Fruit fly (Drosophila melanogaster) whole organism, embryonic: ENCODE results near the gene CG18258.
A peak's percentile ranks its signal among the peaks of the same experiment; 100 is the strongest.

Source experiments
- Ada2b ChIP-seq: fragments of 200-800 bp; sonication (Bioruptor generic); IDR thresholded peaks from 2 replicates; pipeline ENCODE4 v1.3.6; 2022; ENCODE audit warnings: missing biosample characterization, missing genetic modification characterization
- Atf-2 ChIP-seq: fragments of 200-800 bp; sonication (Bioruptor generic); optimal IDR thresholded peaks from 2 replicates; lab custom pipeline; 2016; ENCODE audit warnings: missing biosample characterization, missing genetic modification characterization
- CG10431 ChIP-seq: fragments of 200-800 bp; sonication (Bioruptor generic); optimal IDR thresholded peaks from 3 replicates; lab custom pipeline; 2018; ENCODE audit warnings: missing biosample characterization, mild to moderate bottlenecking, missing genetic modification characterization
- CG10543 ChIP-seq: fragments of 200-800 bp; sonication (Bioruptor generic); optimal IDR thresholded peaks from 3 replicates; lab custom pipeline; 2017; ENCODE audit warnings: missing biosample characterization, mild to moderate bottlenecking, missing genetic modification characterization, moderate library complexity
- CG10654 ChIP-seq: fragments of 200-800 bp; sonication (Bioruptor generic); optimal IDR thresholded peaks from 2 replicates; lab custom pipeline; 2016; ENCODE audit warnings: missing biosample characterization, missing genetic modification characterization
- CG12071 ChIP-seq: fragments of 200-800 bp; sonication (Bioruptor generic); optimal IDR thresholded peaks from 3 replicates; lab custom pipeline; 2018; ENCODE audit warnings: missing biosample characterization, mild to moderate bottlenecking, missing genetic modification characterization
- CG13287 ChIP-seq: fragments of 200-800 bp; sonication (Bioruptor generic); IDR thresholded peaks from 2 replicates; pipeline ENCODE4 v1.3.6; 2022; ENCODE audit warnings: missing biosample characterization, missing genetic modification characterization; ENCODE audit not compliant: partially characterized antibody
- CG14860 ChIP-seq: fragments of 200-800 bp; sonication (Bioruptor generic); IDR thresholded peaks from 3 replicates; pipeline ENCODE4 v1.3.6; 2022; ENCODE audit warnings: missing biosample characterization, missing genetic modification characterization; ENCODE audit not compliant: partially characterized antibody
- CG16863 ChIP-seq: fragments of 200-800 bp; sonication (Bioruptor generic); optimal IDR thresholded peaks from 3 replicates; lab custom pipeline; 2016; ENCODE audit warnings: missing biosample characterization, missing genetic modification characterization
- CG18262 ChIP-seq: fragments of 200-800 bp; optimal IDR thresholded peaks from 3 replicates; lab custom pipeline; 2019; ENCODE audit warnings: missing biosample characterization, mild to moderate bottlenecking, missing genetic modification characterization, moderate library complexity
- CG30403 ChIP-seq: fragments of 200-800 bp; sonication (Bioruptor generic); optimal IDR thresholded peaks from 3 replicates; lab custom pipeline; 2016; ENCODE audit warnings: missing biosample characterization, missing genetic modification characterization
- CG32772 ChIP-seq: fragments of 200-800 bp; sonication (Bioruptor generic); IDR thresholded peaks from 2 replicates; pipeline ENCODE4 v1.3.6; 2022; ENCODE audit warnings: missing biosample characterization, missing genetic modification characterization
- CG33557 ChIP-seq: fragments of 200-800 bp; sonication (Bioruptor generic); optimal IDR thresholded peaks from 2 replicates; lab custom pipeline; 2019; ENCODE audit warnings: missing biosample characterization, mild to moderate bottlenecking, missing genetic modification characterization, moderate library complexity
- CG42726 ChIP-seq: fragments of 200-800 bp; sonication (Bioruptor generic); IDR thresholded peaks from 2 replicates; pipeline ENCODE4 v1.3.6; 2022; ENCODE audit warnings: missing biosample characterization, missing genetic modification characterization; ENCODE audit not compliant: partially characterized antibody
- CG4404 ChIP-seq: fragments of 200-800 bp; sonication (Bioruptor generic); IDR thresholded peaks from 2 replicates; pipeline ENCODE4 v1.3.6; 2022; ENCODE audit warnings: missing biosample characterization, missing genetic modification characterization
- CG5180 ChIP-seq: fragments of 200-800 bp; sonication (Bioruptor generic); optimal IDR thresholded peaks from 3 replicates; lab custom pipeline; 2017; ENCODE audit warnings: missing biosample characterization, missing genetic modification characterization, mild to moderate bottlenecking, moderate library complexity, missing genetic modification reagents
- CHES-1-like ChIP-seq: fragments of 200-800 bp; sonication (Bioruptor generic); optimal IDR thresholded peaks from 2 replicates; lab custom pipeline; 2016; ENCODE audit warnings: missing biosample characterization, missing genetic modification characterization
- D19A ChIP-seq: fragments of 200-800 bp; optimal IDR thresholded peaks from 3 replicates; lab custom pipeline; 2019; ENCODE audit warnings: missing biosample characterization, mild to moderate bottlenecking, missing genetic modification characterization, moderate library complexity
- Dll ChIP-seq: fragments of 200-800 bp; sonication (Bioruptor generic); IDR thresholded peaks from 4 replicates; pipeline ENCODE4 v1.3.6; 2022; ENCODE audit warnings: missing biosample characterization, missing genetic modification characterization; ENCODE audit not compliant: partially characterized antibody
- Eip74EF ChIP-seq, 2 experiments: fragments of 200-800 bp in 1 of 2; fragments of >200 bp in 1 of 2; sonication (Bioruptor generic) in 1 of 2; optimal IDR thresholded peaks; 2 replicates each; lab custom pipeline; 2017 to 2019; ENCODE audit warnings: missing biosample characterization in 2 of 2, missing genetic modification characterization in 2 of 2, mild to moderate bottlenecking in 1 of 2, moderate library complexity in 1 of 2
- Ets65A ChIP-seq: fragments of 200-800 bp; sonication (Bioruptor generic); peaks from one replicate; lab custom pipeline; 2016; ENCODE audit warnings: missing biosample characterization, missing genetic modification characterization
- Fer3 ChIP-seq: fragments of 200-800 bp; sonication (Bioruptor generic); optimal IDR thresholded peaks from 2 replicates; lab custom pipeline; 2018; ENCODE audit warnings: missing biosample characterization, mild to moderate bottlenecking, missing genetic modification characterization, moderate library complexity
- HLHmδ ChIP-seq: fragments of 200-800 bp; sonication (Bioruptor generic); optimal IDR thresholded peaks from 2 replicates; lab custom pipeline; 2018; ENCODE audit warnings: missing biosample characterization, mild to moderate bottlenecking, missing genetic modification characterization, moderate library complexity
- HmgZ ChIP-seq: fragments of 200-800 bp; sonication (Bioruptor generic); optimal IDR thresholded peaks from 2 replicates; lab custom pipeline; 2018; ENCODE audit warnings: missing biosample characterization, mild to moderate bottlenecking, missing genetic modification characterization
- Hr51 ChIP-seq, 2 experiments: fragments of 200-800 bp; sonication (Bioruptor generic); optimal IDR thresholded peaks; 2 replicates in 1 of 2; 3 replicates in 1 of 2; lab custom pipeline; 2016 to 2018; ENCODE audit warnings: missing biosample characterization in 2 of 2, missing genetic modification characterization in 2 of 2, mild to moderate bottlenecking in 1 of 2, moderate library complexity in 1 of 2
- Sry-β ChIP-seq: fragments of 200-800 bp; sonication (Bioruptor generic); optimal IDR thresholded peaks from 2 replicates; lab custom pipeline; 2018; ENCODE audit warnings: missing biosample characterization, mild to moderate bottlenecking, missing genetic modification characterization, moderate library complexity
- Sry-δ ChIP-seq: fragments of 200-800 bp; sonication (Bioruptor generic); optimal IDR thresholded peaks from 2 replicates; lab custom pipeline; 2016; ENCODE audit warnings: missing biosample characterization, missing genetic modification characterization
- ara ChIP-seq: fragments of 200-800 bp; sonication (Bioruptor generic); IDR thresholded peaks from 2 replicates; pipeline ENCODE4 v1.3.6; 2022; ENCODE audit warnings: missing biosample characterization, missing genetic modification characterization
- chn ChIP-seq: fragments of 200-800 bp; sonication (Bioruptor generic); optimal IDR thresholded peaks from 2 replicates; lab custom pipeline; 2016; ENCODE audit warnings: missing biosample characterization, missing genetic modification characterization
- ci ChIP-seq: fragments of 200-800 bp; sonication (Bioruptor generic); IDR thresholded peaks from 3 replicates; pipeline ENCODE4 v1.3.6; 2022; ENCODE audit warnings: missing biosample characterization, missing genetic modification characterization
- croc ChIP-seq: fragments of 200-800 bp; sonication (Bioruptor generic); conservative IDR thresholded peaks from 3 replicates; pipeline ENCODE4 v1.3.6; 2022; ENCODE audit warnings: missing biosample characterization, missing genetic modification characterization
- cwo ChIP-seq: fragments of 200-800 bp; sonication (Bioruptor generic); optimal IDR thresholded peaks from 3 replicates; lab custom pipeline; 2017; ENCODE audit warnings: missing biosample characterization, missing genetic modification characterization, mild to moderate bottlenecking, moderate library complexity, missing genetic modification reagents
- gcm2 ChIP-seq: fragments of 200-800 bp; sonication (Bioruptor generic); optimal IDR thresholded peaks from 2 replicates; lab custom pipeline; 2016; ENCODE audit warnings: missing biosample characterization, missing genetic modification characterization
- grn ChIP-seq: fragments of 200-800 bp; sonication (Bioruptor generic); optimal IDR thresholded peaks from 3 replicates; lab custom pipeline; 2017; ENCODE audit warnings: missing biosample characterization, missing genetic modification characterization
- kni ChIP-seq: fragments of 200-800 bp; sonication (Bioruptor generic); optimal IDR thresholded peaks from 3 replicates; lab custom pipeline; 2017; ENCODE audit warnings: mild to moderate bottlenecking, missing biosample characterization, missing genetic modification reagents, missing genetic modification characterization
- lov ChIP-seq, 2 experiments: fragments of 200-800 bp in 1 of 2; fragments of >200 bp in 1 of 2; sonication (Bioruptor generic) in 1 of 2; IDR thresholded peaks in 1 of 2; optimal IDR thresholded peaks in 1 of 2; 2 replicates in 1 of 2; 3 replicates in 1 of 2; pipeline versions ENCODE4 v1.3.6 to Lab custom; 2017 to 2022; ENCODE audit warnings: missing biosample characterization in 1 of 2, missing genetic modification characterization in 1 of 2
- mam ChIP-seq: fragments of 200-800 bp; sonication (Bioruptor generic); optimal IDR thresholded peaks from 3 replicates; lab custom pipeline; 2016; ENCODE audit warnings: missing biosample characterization, missing genetic modification characterization
- pho ChIP-seq: fragments of 200-800 bp; sonication (Bioruptor generic); optimal IDR thresholded peaks from 2 replicates; lab custom pipeline; 2016; ENCODE audit warnings: missing biosample characterization, missing genetic modification characterization
- prd ChIP-seq, 3 experiments: fragments of >200 bp in 2 of 3; fragments of 200-800 bp in 1 of 3; sonication (Bioruptor generic) in 1 of 3; optimal IDR thresholded peaks in 2 of 3; IDR thresholded peaks in 1 of 3; 2 replicates in 2 of 3; 3 replicates in 1 of 3; pipeline versions ENCODE4 v1.3.6 to Lab custom; 2017 to 2022; ENCODE audit warnings: missing biosample characterization in 1 of 3, missing genetic modification characterization in 1 of 3
- pros ChIP-seq: fragments of 200-800 bp; sonication (Bioruptor generic); optimal IDR thresholded peaks from 3 replicates; lab custom pipeline; 2019; ENCODE audit warnings: missing biosample characterization, mild to moderate bottlenecking, missing genetic modification characterization, moderate library complexity
- psq ChIP-seq: fragments of 200-800 bp; sonication (Bioruptor generic); optimal IDR thresholded peaks from 2 replicates; lab custom pipeline; 2017; ENCODE audit warnings: missing biosample characterization, missing genetic modification characterization
- salm ChIP-seq: fragments of 200-800 bp; sonication (Bioruptor generic); optimal IDR thresholded peaks from 2 replicates; lab custom pipeline; 2018; ENCODE audit warnings: missing biosample characterization, mild to moderate bottlenecking, missing genetic modification characterization
- sima ChIP-seq: fragments of 200-800 bp; sonication (Bioruptor generic); optimal IDR thresholded peaks from 2 replicates; lab custom pipeline; 2016; ENCODE audit warnings: missing biosample characterization, missing genetic modification characterization
- sisA ChIP-seq: fragments of 200-800 bp; sonication (Bioruptor generic); IDR thresholded peaks from 2 replicates; pipeline ENCODE4 v1.3.6; 2022; ENCODE audit warnings: missing biosample characterization, missing genetic modification characterization
- tin ChIP-seq: fragments of 200-800 bp; sonication (Bioruptor generic); optimal IDR thresholded peaks from 3 replicates; lab custom pipeline; 2016; ENCODE audit warnings: missing biosample characterization, missing genetic modification characterization
- toy ChIP-seq: fragments of 200-800 bp; sonication (Bioruptor generic); IDR thresholded peaks from 2 replicates; pipeline ENCODE4 v1.3.6; 2022; ENCODE audit warnings: missing biosample characterization, missing genetic modification characterization
- usp ChIP-seq: fragments of >200 bp; optimal IDR thresholded peaks from 2 replicates; lab custom pipeline; 2017; ENCODE audit warnings: missing biosample characterization, missing genetic modification characterization
- vfl ChIP-seq: fragments of 200-800 bp; sonication (Bioruptor generic); optimal IDR thresholded peaks from 2 replicates; lab custom pipeline; 2016; ENCODE audit warnings: missing biosample characterization, missing genetic modification characterization
- yki ChIP-seq: fragments of >200 bp; optimal IDR thresholded peaks from 3 replicates; lab custom pipeline; 2018
- zen2 ChIP-seq: fragments of 200-800 bp; sonication (Bioruptor generic); IDR thresholded peaks from 3 replicates; pipeline ENCODE4 v1.3.6; 2022; ENCODE audit warnings: missing biosample characterization, missing genetic modification characterization; ENCODE audit not compliant: partially characterized antibody

Gene CG18258

DNA sequence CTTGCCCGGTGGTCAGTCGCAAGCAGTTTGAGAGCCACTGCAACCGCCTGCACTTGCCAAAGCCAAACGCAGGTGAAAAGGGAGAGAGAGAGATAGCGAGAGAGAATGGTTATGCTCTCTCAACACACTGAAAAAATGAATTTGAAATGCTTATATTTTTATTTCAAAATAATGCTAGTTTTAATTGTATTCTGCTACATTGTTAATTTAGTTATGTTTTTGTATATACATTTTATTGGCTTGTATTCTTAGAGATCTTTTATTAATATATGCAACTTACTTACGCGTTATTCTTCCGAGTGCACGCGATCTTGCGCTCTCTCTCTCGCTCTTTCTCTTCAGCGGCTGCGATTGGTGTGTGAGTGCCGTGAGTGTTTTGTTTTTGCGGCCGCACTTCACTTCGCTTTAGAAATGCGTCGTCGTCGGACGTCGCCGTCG, 33.6 kb upstream of the CG18258 start (continued):
- TF ChIP-seq pros (peak; percentile 78), Sry-β (GFP tag; lab: Kevin White, UChicago) (peak; percentile 39), CG4404 (GFP tag; lab: Robert Waterston, UW) (peak; percentile 98), kni (GFP tag; lab: Kevin White, UChicago) (peak; percentile 77), CG10431 (GFP tag; lab: Kevin White, UChicago) (no peak), CG30403 (GFP tag; lab: Kevin White, UChicago) (peak; percentile 14), CG33557 (GFP tag; lab: Kevin White, UChicago) (no peak), Dll (GFP tag; lab: Robert Waterston, UW) (no peak), CG16863 (GFP tag; lab: Kevin White, UChicago) (peak; percentile 75), vfl (GFP tag; lab: Kevin White, UChicago) (no peak), CG10654 (peak; percentile 97), chn (no peak), CG18262 (tag; lab: Kevin White, UChicago) (peak; percentile 99), CG13287 (GFP tag; lab: Robert Waterston, UW) (no peak), Sry-δ (GFP tag; lab: Kevin White, UChicago) (peak; percentile 51), sima (GFP tag; lab: Kevin White, UChicago) (peak; percentile 87), gcm2 (no peak), prd (optimal IDR thresholded peaks at IDR 0.05; lab: Kevin White, UChicago) (no peak), prd (GFP tag; IDR thresholded peaks at IDR 0.05; lab: Robert Waterston, UW) (peak; percentile 99), CG32772 (GFP tag; lab: Robert Waterston, UW) (peak; percentile 99), psq (GFP tag; lab: Kevin White, UChicago) (no peak), usp (no peak), CG10543 (no peak), yki (lab: Kevin White, UChicago) (peak; percentile 89), CG12071 (GFP tag; lab: Kevin White, UChicago) (peak; percentile 93), CG14860 (GFP tag; lab: Robert Waterston, UW) (no peak), salm (tag; lab: Kevin White, UChicago) (no peak), ara (GFP tag; lab: Robert Waterston, UW) (peak; percentile 99), zen2 (no peak), mam (GFP tag; lab: Kevin White, UChicago) (peak; percentile 92), tin (peak; percentile 98), CG42726 (GFP tag; lab: Robert Waterston, UW) (no peak), grn (GFP tag; lab: Kevin White, UChicago) (peak; percentile 88), HLHmδ (no peak), Eip74EF (GFP tag; optimal IDR thresholded peaks at IDR 0.05; lab: Kevin White, UChicago) (peak in 1 of 2 experiments; percentile 99), CG5180 (GFP tag; lab: Kevin White, UChicago) (peak; percentile 90), Ada2b (GFP tag; lab: Robert Waterston, UW) (peak; percentile 99), Ets65A (GFP tag; lab: Kevin White, UChicago) (peak; percentile 99), CHES-1-like (GFP tag; lab: Kevin White, UChicago) (no peak), pho (GFP tag; lab: Kevin White, UChicago) (no peak), croc (GFP tag; lab: Robert Waterston, UW) (peak; percentile 99), D19A (tag; lab: Kevin White, UChicago) (peak; percentile 96), cwo (GFP tag; lab: Kevin White, UChicago) (peak; percentile 93), sisA (GFP tag; lab: Robert Waterston, UW) (peak; percentile 99), HmgZ (tag; lab: Kevin White, UChicago) (no peak), ci (GFP tag; lab: Robert Waterston, UW) (peak; percentile 88), Fer3 (tag; lab: Kevin White, UChicago) (peak; percentile 96), lov (optimal IDR thresholded peaks at IDR 0.05; lab: Kevin White, UChicago) (no peak), lov (GFP tag; IDR thresholded peaks at IDR 0.05; lab: Robert Waterston, UW) (peak; percentile 98), toy (peak; percentile 96), Hr51 (GFP tag; optimal IDR thresholded peaks at IDR 0.05; lab: Kevin White, UChicago) (no peak), Atf-2 (GFP tag; lab: Kevin White, UChicago) (no peak)
